Worm (Caenorhabditis elegans) whole organism, L1 larva: ENCODE measurements around the gene C14B1.12.

Source experiments
- C34B4.2 ChIP-seq: sonication (generic microtip); optimal IDR thresholded peaks from 2 replicates; lab custom pipeline; 2017; ENCODE audit warnings: mild to moderate bottlenecking, missing genetic modification characterization, missing compliant biosample characterization
- alr-1 ChIP-seq: fragments of 200-800 bp; sonication (Bioruptor generic); optimal IDR thresholded peaks from 2 replicates; lab custom pipeline; 2018; ENCODE audit warnings: borderline replicate concordance, mild to moderate bottlenecking, missing genetic modification characterization, missing compliant biosample characterization
- aly-2 ChIP-seq: fragments of 150-350 bp; optimal IDR thresholded peaks from 2 replicates; lab custom pipeline; 2014; ENCODE audit warnings: missing biosample characterization, missing genetic modification characterization
- blmp-1 ChIP-seq: fragments of 150-350 bp; optimal IDR thresholded peaks from 2 replicates; lab custom pipeline; 2014; ENCODE audit warnings: missing biosample characterization, missing genetic modification characterization
- ceh-8 ChIP-seq: fragments of 200-800 bp; sonication (Bioruptor generic); optimal IDR thresholded peaks from 2 replicates; lab custom pipeline; 2018; ENCODE audit warnings: mild to moderate bottlenecking, missing genetic modification characterization, moderate library complexity, missing compliant biosample characterization
- ceh-88 ChIP-seq: fragments of 200-800 bp; sonication (Bioruptor generic); IDR thresholded peaks from 2 replicates; pipeline ENCODE4 v1.3.6; 2022; ENCODE audit warnings: missing genetic modification characterization, missing compliant biosample characterization
- ces-1 ChIP-seq: fragments of 150-350 bp; optimal IDR thresholded peaks from 2 replicates; lab custom pipeline; 2014; ENCODE audit warnings: missing biosample characterization, missing genetic modification reagents, missing genetic modification characterization
- dpl-1 ChIP-seq, 3 experiments: fragments of 150-350 bp in 2 of 3; sonication (generic microtip) in 1 of 3; optimal IDR thresholded peaks; 2 replicates each; lab custom pipeline; 2014 to 2017; ENCODE audit warnings: missing biosample characterization in 3 of 3, missing genetic modification characterization in 3 of 3, missing genetic modification reagents in 3 of 3
- efl-1 ChIP-seq, 4 experiments: fragments of 150-350 bp; optimal IDR thresholded peaks in 3 of 4; peaks in 1 of 4; 1 replicate in 1 of 4; 2 replicates in 3 of 4; lab custom pipeline; 2014; ENCODE audit warnings: missing biosample characterization in 2 of 4, missing genetic modification characterization in 2 of 4, missing genetic modification reagents in 2 of 4
- egl-13 ChIP-seq: sonication (generic microtip); optimal IDR thresholded peaks from 2 replicates; lab custom pipeline; 2016; ENCODE audit warnings: missing genotype, missing genetic modification reagents, missing genetic modification characterization, missing compliant biosample characterization
- egl-27 ChIP-seq, 2 experiments: fragments of 150-350 bp in 1 of 2; sonication (generic microtip); optimal IDR thresholded peaks; 3 replicates each; lab custom pipeline; 2017 to 2018; ENCODE audit warnings: missing biosample characterization in 2 of 2, missing genetic modification characterization in 2 of 2, missing genetic modification reagents in 2 of 2
- elt-2 ChIP-seq: sonication (generic microtip); optimal IDR thresholded peaks from 2 replicates; lab custom pipeline; 2016; ENCODE audit warnings: missing genetic modification characterization, mild to moderate bottlenecking, inconsistent platforms, missing compliant biosample characterization, missing genetic modification reagents
- elt-3 ChIP-seq, 6 experiments: fragments of 150-350 bp in 1 of 6; sonication (generic microtip); optimal IDR thresholded peaks; 2 replicates each; lab custom pipeline; 2017 to 2018; ENCODE audit warnings: missing biosample characterization in 6 of 6, missing genetic modification characterization in 6 of 6, inconsistent platforms in 1 of 6
- ets-5 ChIP-seq: fragments of 200-800 bp; sonication (Bioruptor generic); IDR thresholded peaks from 2 replicates; pipeline ENCODE4 v1.3.6; 2022; ENCODE audit warnings: missing genetic modification characterization, missing compliant biosample characterization
- fkh-4 ChIP-seq: sonication (generic microtip); optimal IDR thresholded peaks from 2 replicates; lab custom pipeline; 2016; ENCODE audit warnings: missing compliant biosample characterization, missing genetic modification characterization, borderline replicate concordance
- fos-1 ChIP-seq: fragments of 150-350 bp; optimal IDR thresholded peaks from 2 replicates; lab custom pipeline; 2014; ENCODE audit warnings: missing biosample characterization, missing genetic modification characterization
- hlh-4 ChIP-seq: sonication (generic microtip); optimal IDR thresholded peaks from 2 replicates; lab custom pipeline; 2016; ENCODE audit warnings: mild to moderate bottlenecking, missing genetic modification characterization, missing compliant biosample characterization
- irx-1 ChIP-seq: sonication (generic microtip); optimal IDR thresholded peaks from 2 replicates; lab custom pipeline; 2016; ENCODE audit warnings: missing genetic modification characterization, missing compliant biosample characterization
- isw-1 ChIP-seq: fragments of 200-800 bp; sonication (Bioruptor generic); IDR thresholded peaks from 2 replicates; pipeline ENCODE4 v1.3.6; 2022; ENCODE audit warnings: missing genetic modification characterization, missing compliant biosample characterization
- jun-1 ChIP-seq: fragments of 150-350 bp; optimal IDR thresholded peaks from 2 replicates; lab custom pipeline; 2014; ENCODE audit warnings: missing biosample characterization, missing genetic modification reagents, missing genetic modification characterization
- lin-13 ChIP-seq: fragments of 150-350 bp; optimal IDR thresholded peaks from 2 replicates; lab custom pipeline; 2014; ENCODE audit warnings: missing biosample characterization, missing genetic modification reagents, missing genetic modification characterization
- lin-15B ChIP-seq: fragments of 150-350 bp; sonication (generic microtip); optimal IDR thresholded peaks from 3 replicates; lab custom pipeline; 2014; ENCODE audit warnings: missing biosample characterization, missing genetic modification characterization
- lin-35 ChIP-seq, 2 experiments: fragments of 150-350 bp; optimal IDR thresholded peaks; 2 replicates each; lab custom pipeline; 2014; ENCODE audit warnings: missing biosample characterization in 2 of 2, missing genetic modification characterization in 2 of 2, missing genetic modification reagents in 2 of 2
- lin-39 ChIP-seq: fragments of 150-350 bp; optimal IDR thresholded peaks from 2 replicates; lab custom pipeline; 2014; ENCODE audit warnings: missing biosample characterization, missing genetic modification reagents, missing genetic modification characterization
- mab-9 ChIP-seq: fragments of 200-800 bp; sonication (Bioruptor generic); IDR thresholded peaks from 2 replicates; pipeline ENCODE4 v1.3.6; 2022; ENCODE audit warnings: missing genetic modification reagents, missing genetic modification characterization, missing compliant biosample characterization
- mef-2 ChIP-seq: fragments of 150-350 bp; optimal IDR thresholded peaks from 2 replicates; lab custom pipeline; 2014; ENCODE audit warnings: missing biosample characterization, missing genetic modification characterization
- mep-1 ChIP-seq: fragments of 150-350 bp; optimal IDR thresholded peaks from 2 replicates; lab custom pipeline; 2014; ENCODE audit warnings: missing biosample characterization, missing genetic modification characterization
- nhr-47 ChIP-seq: sonication (generic microtip); optimal IDR thresholded peaks from 2 replicates; lab custom pipeline; 2016; ENCODE audit warnings: mild to moderate bottlenecking, missing genetic modification characterization, moderate library complexity, missing compliant biosample characterization
- nhr-76 ChIP-seq: sonication (generic microtip); optimal IDR thresholded peaks from 2 replicates; lab custom pipeline; 2017; ENCODE audit warnings: missing biosample characterization, missing genetic modification characterization
- nhr-77 ChIP-seq: fragments of 150-350 bp; optimal IDR thresholded peaks from 2 replicates; lab custom pipeline; 2014; ENCODE audit warnings: missing biosample characterization, missing genetic modification characterization
- nhr-84 ChIP-seq: sonication (generic microtip); optimal IDR thresholded peaks from 2 replicates; lab custom pipeline; 2017; ENCODE audit warnings: missing biosample characterization, missing genetic modification characterization
- nhr-85 ChIP-seq: sonication (generic microtip); peaks from one replicate; lab custom pipeline; 2016; ENCODE audit warnings: missing genetic modification characterization, inconsistent platforms, missing compliant biosample characterization
- nhr-90 ChIP-seq: sonication (generic microtip); optimal IDR thresholded peaks from 2 replicates; lab custom pipeline; 2016; ENCODE audit warnings: mild to moderate bottlenecking, missing genetic modification characterization, missing compliant biosample characterization; ENCODE audit not compliant: poor library complexity
- pag-3 ChIP-seq: sonication (generic microtip); optimal IDR thresholded peaks from 2 replicates; lab custom pipeline; 2017; ENCODE audit warnings: missing genetic modification characterization, mild to moderate bottlenecking, missing compliant biosample characterization, antibody characterized with exemption, borderline replicate concordance; ENCODE audit not compliant: insufficient read depth
- pax-3 ChIP-seq: fragments of 200-800 bp; sonication (Bioruptor generic); optimal IDR thresholded peaks from 2 replicates; lab custom pipeline; 2018; ENCODE audit warnings: mild to moderate bottlenecking, missing genetic modification characterization, moderate library complexity, missing compliant biosample characterization
- pqm-1 ChIP-seq: sonication (generic microtip); optimal IDR thresholded peaks from 3 replicates; lab custom pipeline; 2017; ENCODE audit warnings: missing biosample characterization, missing genetic modification characterization
- rnt-1 ChIP-seq: sonication (generic microtip); optimal IDR thresholded peaks from 2 replicates; lab custom pipeline; 2016; ENCODE audit warnings: mild to moderate bottlenecking, missing genetic modification characterization, moderate library complexity, missing compliant biosample characterization
- snu-23 ChIP-seq: sonication (generic microtip); optimal IDR thresholded peaks from 2 replicates; lab custom pipeline; 2016; ENCODE audit warnings: missing genetic modification characterization, missing compliant biosample characterization
- swsn-7 ChIP-seq: sonication (generic microtip); optimal IDR thresholded peaks from 2 replicates; lab custom pipeline; 2016; ENCODE audit warnings: missing genetic modification characterization, missing compliant biosample characterization
- tbx-2 ChIP-seq: sonication (generic microtip); optimal IDR thresholded peaks from 2 replicates; lab custom pipeline; 2016; ENCODE audit warnings: missing genetic modification characterization, missing compliant biosample characterization
- unc-130 ChIP-seq: fragments of 150-350 bp; optimal IDR thresholded peaks from 2 replicates; lab custom pipeline; 2017; ENCODE audit warnings: missing biosample characterization, missing genetic modification characterization, inconsistent platforms
- unc-62 ChIP-seq: fragments of 150-350 bp; optimal IDR thresholded peaks from 2 replicates; lab custom pipeline; 2014; ENCODE audit warnings: missing biosample characterization, missing genetic modification reagents, missing genetic modification characterization
- unc-86 ChIP-seq: sonication (generic microtip); optimal IDR thresholded peaks from 2 replicates; lab custom pipeline; 2016; ENCODE audit warnings: missing genetic modification characterization, missing compliant biosample characterization
- vab-15 ChIP-seq: sonication (generic microtip); optimal IDR thresholded peaks from 2 replicates; lab custom pipeline; 2017; ENCODE audit warnings: missing genotype, mild to moderate bottlenecking, missing genetic modification characterization, missing compliant biosample characterization
- xbp-1 ChIP-seq: sonication (generic microtip); optimal IDR thresholded peaks from 2 replicates; lab custom pipeline; 2016; ENCODE audit warnings: missing genetic modification characterization, missing compliant biosample characterization
- zip-4 ChIP-seq: fragments of 200-800 bp; sonication (Bioruptor generic); optimal IDR thresholded peaks from 2 replicates; lab custom pipeline; 2018; ENCODE audit warnings: mild to moderate bottlenecking, missing genetic modification characterization, moderate library complexity, missing compliant biosample characterization
- ztf-4 ChIP-seq: fragments of 150-350 bp; optimal IDR thresholded peaks from 2 replicates; lab custom pipeline; 2014; ENCODE audit warnings: missing biosample characterization, missing genetic modification characterization

C14B1.12 gene

DNA sequence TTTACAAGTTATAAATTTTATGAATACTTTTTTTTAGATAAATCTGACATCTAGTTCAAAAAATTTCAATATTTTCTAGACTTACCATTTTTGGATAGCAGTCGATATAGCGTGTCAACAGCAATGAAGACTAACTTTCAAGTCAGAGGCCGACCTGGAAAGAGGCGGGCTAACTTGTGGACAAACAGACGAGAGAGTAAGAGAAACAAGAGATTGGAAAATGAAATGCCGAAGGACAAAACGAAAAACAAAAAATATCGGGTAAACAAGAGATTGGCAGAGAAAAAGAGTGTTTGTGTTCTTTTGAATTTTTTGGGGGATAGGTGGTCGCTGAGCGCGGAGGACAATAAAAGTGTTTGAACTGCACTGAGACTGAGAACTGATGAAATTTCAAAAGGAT, 48.4 kb upstream of the C14B1.12 start, which contains the start of gene lec-4 (continued):
- TF ChIP-seq unc-62 (no peak), mef-2 (tag; lab: Kevin White, UChicago) (no peak), swsn-7 (peak; percentile 17), pax-3 (no peak), nhr-47 (peak; percentile 42), lin-15B (tag; lab: Kevin White, UChicago) (no peak), ceh-8 (no peak), irx-1 (no peak), ceh-88 (GFP tag; lab: Robert Waterston, UW) (no peak), C34B4.2 (tag; lab: Kevin White, UChicago) (no peak), unc-86 (tag; lab: Kevin White, UChicago) (no peak), elt-3 (tag; optimal IDR thresholded peaks at IDR 0.05; lab: Kevin White, UChicago) (peak in 2 of 6 experiments; percentile 5 to 25), isw-1 (GFP tag; lab: Robert Waterston, UW) (no peak), zip-4 (GFP tag; lab: Kevin White, UChicago) (no peak), fkh-4 (tag; lab: Kevin White, UChicago) (no peak), unc-130 (tag; lab: Kevin White, UChicago) (peak; percentile 52), pqm-1 (tag; lab: Kevin White, UChicago) (no peak), lin-13 (GFP tag; lab: Kevin White, UChicago) (no peak), snu-23 (GFP tag; lab: Kevin White, UChicago) (peak; percentile 49), efl-1 (optimal IDR thresholded peaks at IDR 0.05; lab: Kevin White, UChicago) (peak; percentile 27 to 48), efl-1 (GFP tag; optimal IDR thresholded peaks at IDR 0.05 in 1 of 2; lab: Kevin White, UChicago) (peak in 1 of 2 experiments; percentile 25), ces-1 (GFP tag; lab: Kevin White, UChicago) (no peak), lin-39 (tag; lab: Kevin White, UChicago) (no peak), rnt-1 (tag; lab: Kevin White, UChicago) (peak; percentile 31), mab-9 (GFP tag; lab: Robert Waterston, UW) (no peak), elt-2 (tag; lab: Kevin White, UChicago) (no peak), hlh-4 (tag; lab: Kevin White, UChicago) (no peak), fos-1 (tag; lab: Kevin White, UChicago) (peak; percentile 35), nhr-85 (peak; percentile 86), vab-15 (tag; lab: Kevin White, UChicago) (no peak), mep-1 (tag; lab: Kevin White, UChicago) (peak; percentile 50), nhr-90 (tag; lab: Kevin White, UChicago) (no peak), blmp-1 (peak; percentile 31), ets-5 (GFP tag; lab: Robert Waterston, UW) (no peak), nhr-84 (tag; lab: Kevin White, UChicago) (no peak), xbp-1 (tag; lab: Kevin White, UChicago) (peak; percentile 22), egl-13 (tag; lab: Kevin White, UChicago) (no peak), dpl-1 (GFP tag; optimal IDR thresholded peaks at IDR 0.05; lab: Kevin White, UChicago) (peak; percentile 26 to 45 (median 28)), pag-3 (tag; lab: Kevin White, UChicago) (no peak), lin-35 (GFP tag; optimal IDR thresholded peaks at IDR 0.05; lab: Kevin White, UChicago) (peak; percentile 21 to 38), nhr-77 (peak; percentile 18), jun-1 (tag; lab: Kevin White, UChicago) (peak; percentile 36), egl-27 (tag; optimal IDR thresholded peaks at IDR 0.05; lab: Kevin White, UChicago) (peak; percentile 21 to 28), alr-1 (tag; lab: Kevin White, UChicago) (no peak), ztf-4 (tag; lab: Kevin White, UChicago) (no peak), tbx-2 (tag; lab: Kevin White, UChicago) (peak; percentile 30), aly-2 (tag; lab: Kevin White, UChicago) (no peak), nhr-76 (no peak)
